Worm (Caenorhabditis elegans) whole organism, late embryonic: ENCODE results near the gene C44B7.11.

Source experiments
- K09A11.1 ChIP-seq: sonication (generic microtip); optimal IDR thresholded peaks from 2 replicates; lab custom pipeline; 2017; ENCODE audit warnings: antibody characterized with exemption, mild to moderate bottlenecking, missing genetic modification characterization, missing compliant biosample characterization; ENCODE audit not compliant: insufficient read depth
- Y22D7AL.16 ChIP-seq: sonication (generic microtip); optimal IDR thresholded peaks from 2 replicates; lab custom pipeline; 2016; ENCODE audit warnings: missing genetic modification characterization, missing compliant biosample characterization
- ahr-1 ChIP-seq: sonication (generic microtip); optimal IDR thresholded peaks from 2 replicates; lab custom pipeline; 2016; ENCODE audit warnings: missing genetic modification characterization, missing compliant biosample characterization
- ama-1 ChIP-seq: fragments of 150-350 bp; optimal IDR thresholded peaks from 2 replicates; lab custom pipeline; 2014
- ceh-14 ChIP-seq: sonication (generic microtip); optimal IDR thresholded peaks from 2 replicates; lab custom pipeline; 2016; ENCODE audit warnings: missing genotype, missing genetic modification characterization, missing compliant biosample characterization
- ceh-18 ChIP-seq: sonication (generic microtip); optimal IDR thresholded peaks from 2 replicates; lab custom pipeline; 2016; ENCODE audit warnings: missing genetic modification characterization, missing compliant biosample characterization
- ceh-19 ChIP-seq: fragments of 200-800 bp; sonication (Bioruptor generic); optimal IDR thresholded peaks from 2 replicates; lab custom pipeline; 2018; ENCODE audit warnings: mild to moderate bottlenecking, missing genetic modification characterization, missing compliant biosample characterization
- ceh-2 ChIP-seq: sonication (generic microtip); optimal IDR thresholded peaks from 2 replicates; lab custom pipeline; 2016; ENCODE audit warnings: missing genotype, missing genetic modification characterization, missing compliant biosample characterization
- ceh-30 ChIP-seq: fragments of 150-350 bp; optimal IDR thresholded peaks from 2 replicates; lab custom pipeline; 2014; ENCODE audit warnings: missing biosample characterization, missing genetic modification characterization
- ceh-31 ChIP-seq: sonication (generic microtip); optimal IDR thresholded peaks from 2 replicates; lab custom pipeline; 2016; ENCODE audit warnings: missing genetic modification characterization, missing compliant biosample characterization
- ceh-34 ChIP-seq: sonication (generic microtip); optimal IDR thresholded peaks from 2 replicates; lab custom pipeline; 2016; ENCODE audit warnings: mild to moderate bottlenecking, missing genetic modification characterization, missing compliant biosample characterization
- ceh-45 ChIP-seq: fragments of 200-800 bp; sonication (Bioruptor generic); IDR thresholded peaks from 2 replicates; pipeline ENCODE4 v1.3.6; 2022; ENCODE audit warnings: missing genetic modification reagents, missing genetic modification characterization, missing compliant biosample characterization
- ceh-48 ChIP-seq: sonication (generic microtip); optimal IDR thresholded peaks from 2 replicates; lab custom pipeline; 2016; ENCODE audit warnings: missing genetic modification characterization, inconsistent platforms, missing compliant biosample characterization
- ceh-9 ChIP-seq: sonication (generic microtip); optimal IDR thresholded peaks from 2 replicates; lab custom pipeline; 2016; ENCODE audit warnings: mild to moderate bottlenecking, missing genetic modification characterization, inconsistent platforms, missing compliant biosample characterization
- che-1 ChIP-seq: sonication (generic microtip); optimal IDR thresholded peaks from 2 replicates; lab custom pipeline; 2016; ENCODE audit warnings: mild to moderate bottlenecking, missing genetic modification characterization, missing compliant biosample characterization
- dmd-4 ChIP-seq: sonication (generic microtip); optimal IDR thresholded peaks from 2 replicates; lab custom pipeline; 2016; ENCODE audit warnings: borderline replicate concordance, missing genetic modification characterization, missing compliant biosample characterization
- dve-1 ChIP-seq: sonication (generic microtip); optimal IDR thresholded peaks from 2 replicates; lab custom pipeline; 2017; ENCODE audit warnings: antibody characterized with exemption, mild to moderate bottlenecking, missing genetic modification characterization, missing compliant biosample characterization
- elt-2 ChIP-seq: sonication (generic microtip); optimal IDR thresholded peaks from 2 replicates; lab custom pipeline; 2016; ENCODE audit warnings: missing genetic modification reagents, missing genetic modification characterization, missing compliant biosample characterization
- elt-4 ChIP-seq: sonication (generic microtip); optimal IDR thresholded peaks from 2 replicates; lab custom pipeline; 2016; ENCODE audit warnings: missing genetic modification characterization, missing compliant biosample characterization
- eyg-1 ChIP-seq: sonication (generic microtip); optimal IDR thresholded peaks from 2 replicates; lab custom pipeline; 2016; ENCODE audit warnings: missing genotype, missing genetic modification characterization, missing compliant biosample characterization
- fax-1 ChIP-seq: sonication (generic microtip); optimal IDR thresholded peaks from 2 replicates; lab custom pipeline; 2016; ENCODE audit warnings: missing genotype, missing genetic modification characterization, missing compliant biosample characterization
- fkh-10 ChIP-seq: fragments of 150-350 bp; optimal IDR thresholded peaks from 2 replicates; lab custom pipeline; 2014; ENCODE audit warnings: missing biosample characterization, missing genetic modification reagents, missing genetic modification characterization
- fkh-6 ChIP-seq: sonication (generic microtip); optimal IDR thresholded peaks from 2 replicates; lab custom pipeline; 2016; ENCODE audit warnings: missing genetic modification characterization, missing compliant biosample characterization
- hlh-6 ChIP-seq: sonication (generic microtip); optimal IDR thresholded peaks from 2 replicates; lab custom pipeline; 2016; ENCODE audit warnings: missing genotype, missing genetic modification characterization, missing compliant biosample characterization
- hlh-8 ChIP-seq: sonication (generic microtip); optimal IDR thresholded peaks from 2 replicates; lab custom pipeline; 2016; ENCODE audit warnings: missing genotype, missing genetic modification characterization, missing compliant biosample characterization
- lin-11 ChIP-seq: fragments of 200-800 bp; sonication (Bioruptor generic); optimal IDR thresholded peaks from 2 replicates; lab custom pipeline; 2018; ENCODE audit warnings: mild to moderate bottlenecking, missing genetic modification characterization, missing compliant biosample characterization
- madf-2 ChIP-seq: sonication (generic microtip); optimal IDR thresholded peaks from 2 replicates; lab custom pipeline; 2017; ENCODE audit warnings: missing genetic modification characterization, missing compliant biosample characterization
- nfya-1 ChIP-seq: sonication (generic microtip); optimal IDR thresholded peaks from 2 replicates; lab custom pipeline; 2017; ENCODE audit warnings: missing genetic modification characterization, mild to moderate bottlenecking, missing compliant biosample characterization, antibody characterized with exemption, moderate library complexity
- nhr-11 ChIP-seq: fragments of 150-350 bp; optimal IDR thresholded peaks from 2 replicates; lab custom pipeline; 2014; ENCODE audit warnings: missing biosample characterization, missing genetic modification characterization
- nhr-232 ChIP-seq: sonication (generic microtip); optimal IDR thresholded peaks from 2 replicates; lab custom pipeline; 2016; ENCODE audit warnings: missing genetic modification characterization, missing compliant biosample characterization
- npax-4 ChIP-seq: sonication (generic microtip); optimal IDR thresholded peaks from 2 replicates; lab custom pipeline; 2016; ENCODE audit warnings: missing genetic modification characterization, missing compliant biosample characterization
- odd-2 ChIP-seq: sonication (generic microtip); optimal IDR thresholded peaks from 2 replicates; lab custom pipeline; 2017; ENCODE audit warnings: antibody characterized with exemption, mild to moderate bottlenecking, missing genetic modification characterization, missing compliant biosample characterization
- pha-2 ChIP-seq: sonication (generic microtip); optimal IDR thresholded peaks from 2 replicates; lab custom pipeline; 2017; ENCODE audit warnings: mild to moderate bottlenecking, missing genetic modification characterization, missing compliant biosample characterization
- pha-4 ChIP-seq: fragments of 150-350 bp; optimal IDR thresholded peaks from 2 replicates; lab custom pipeline; 2018; ENCODE audit warnings: missing biosample characterization, missing genetic modification reagents, missing genetic modification characterization
- pros-1 ChIP-seq: fragments of 150-350 bp; optimal IDR thresholded peaks from 2 replicates; lab custom pipeline; 2014; ENCODE audit warnings: missing biosample characterization, missing genetic modification reagents, missing genetic modification characterization
- ref-2 ChIP-seq: sonication (generic microtip); optimal IDR thresholded peaks from 2 replicates; lab custom pipeline; 2016; ENCODE audit warnings: missing genetic modification characterization, missing compliant biosample characterization
- rnt-1 ChIP-seq: sonication (generic microtip); optimal IDR thresholded peaks from 2 replicates; lab custom pipeline; 2016; ENCODE audit warnings: missing genetic modification characterization, missing compliant biosample characterization
- sdc-2 ChIP-seq: sonication (generic microtip); optimal IDR thresholded peaks from 2 replicates; lab custom pipeline; 2016; ENCODE audit warnings: missing genotype, missing genetic modification characterization, missing compliant biosample characterization
- sox-2 ChIP-seq: fragments of 200-800 bp; sonication (Bioruptor generic); IDR thresholded peaks from 2 replicates; pipeline ENCODE4 v1.3.6; 2022; ENCODE audit warnings: missing genetic modification reagents, missing genetic modification characterization, missing compliant biosample characterization
- sox-4 ChIP-seq: sonication (generic microtip); optimal IDR thresholded peaks from 2 replicates; lab custom pipeline; 2017; ENCODE audit warnings: mild to moderate bottlenecking, missing genetic modification characterization, inconsistent platforms, missing compliant biosample characterization
- tbx-2 ChIP-seq: sonication (generic microtip); optimal IDR thresholded peaks from 2 replicates; lab custom pipeline; 2016; ENCODE audit warnings: missing genetic modification characterization, missing compliant biosample characterization
- unc-3 ChIP-seq, 2 experiments: fragments of 200-800 bp in 1 of 2; sonication (Bioruptor generic) in 1 of 2; sonication (generic microtip) in 1 of 2; conservative IDR thresholded peaks in 1 of 2; optimal IDR thresholded peaks in 1 of 2; 2 replicates each; pipeline versions ENCODE4 v1.3.6 to Lab custom; 2016 to 2022; ENCODE audit warnings: missing compliant biosample characterization in 2 of 2, missing genetic modification characterization in 2 of 2, missing genetic modification reagents in 1 of 2
- unc-42 ChIP-seq: sonication (generic microtip); optimal IDR thresholded peaks from 2 replicates; lab custom pipeline; 2016; ENCODE audit warnings: missing genotype, missing genetic modification characterization, missing compliant biosample characterization
- unc-55 ChIP-seq: sonication (generic microtip); optimal IDR thresholded peaks from 2 replicates; lab custom pipeline; 2017; ENCODE audit warnings: missing biosample characterization, missing genetic modification reagents, missing genetic modification characterization
- unc-86 ChIP-seq: sonication (generic microtip); optimal IDR thresholded peaks from 2 replicates; lab custom pipeline; 2016; ENCODE audit warnings: missing genetic modification characterization, missing compliant biosample characterization
- zip-5 ChIP-seq: sonication (generic microtip); optimal IDR thresholded peaks from 2 replicates; lab custom pipeline; 2016; ENCODE audit warnings: missing genetic modification characterization, missing compliant biosample characterization
- ztf-16 ChIP-seq: sonication (generic microtip); optimal IDR thresholded peaks from 2 replicates; lab custom pipeline; 2017; ENCODE audit warnings: missing genetic modification characterization, missing compliant biosample characterization

The C44B7.11 gene

DNA sequence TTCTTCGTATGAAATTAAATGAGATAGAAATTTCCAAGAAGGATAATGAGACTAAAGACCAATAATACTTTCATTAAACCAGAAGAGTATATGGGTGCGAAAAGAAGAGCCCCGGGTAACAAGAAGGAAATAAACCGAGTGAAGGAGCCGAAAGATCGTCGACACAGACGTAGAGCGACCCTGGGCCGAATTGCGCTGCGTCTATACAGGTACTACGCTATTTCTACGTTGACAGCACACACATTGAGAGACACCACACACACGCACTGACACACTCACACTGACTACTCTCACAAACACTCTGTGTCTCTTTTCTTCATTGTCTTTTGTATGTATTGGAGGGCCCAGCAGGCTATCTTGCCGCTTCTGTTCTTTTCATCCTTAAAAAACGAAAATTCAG lies 38.5 kb downstream of the C44B7.11 start:
- TF ChIP-seq hlh-8 (tag; lab: Kevin White, UChicago) (peak; percentile 32), ceh-31 (tag; lab: Kevin White, UChicago) (peak; percentile 82), lin-11 (tag; lab: Kevin White, UChicago) (peak; percentile 5), ceh-30 (peak; percentile 15), Y22D7AL.16 (no peak), odd-2 (tag; lab: Kevin White, UChicago) (no peak), sdc-2 (tag; lab: Kevin White, UChicago) (no peak), ceh-19 (GFP tag; lab: Kevin White, UChicago) (peak; percentile 31), pros-1 (tag; lab: Kevin White, UChicago) (peak; percentile 25), nfya-1 (tag; lab: Kevin White, UChicago) (peak; percentile 56), nhr-232 (tag; lab: Kevin White, UChicago) (peak; percentile 27), pha-2 (tag; lab: Kevin White, UChicago) (peak; percentile 41), hlh-6 (tag; lab: Kevin White, UChicago) (peak; percentile 17), che-1 (tag; lab: Kevin White, UChicago) (peak; percentile 23), fax-1 (tag; lab: Kevin White, UChicago) (peak; percentile 24), ceh-14 (tag; lab: Kevin White, UChicago) (peak; percentile 22), ref-2 (peak; percentile 48), nhr-11 (tag; lab: Kevin White, UChicago) (no peak), ceh-48 (peak; percentile 9), ceh-34 (tag; lab: Kevin White, UChicago) (peak; percentile 67), ceh-18 (tag; lab: Kevin White, UChicago) (peak; percentile 57), tbx-2 (tag; lab: Kevin White, UChicago) (peak; percentile 82), elt-2 (tag; lab: Kevin White, UChicago) (peak; percentile 53), ama-1 (lab: Kevin White, UChicago) (no peak), K09A11.1 (tag; lab: Kevin White, UChicago) (peak; percentile 8), unc-86 (tag; lab: Kevin White, UChicago) (peak; percentile 21), ztf-16 (no peak), eyg-1 (no peak), rnt-1 (tag; lab: Kevin White, UChicago) (peak; percentile 41), fkh-6 (tag; lab: Kevin White, UChicago) (no peak), elt-4 (tag; lab: Kevin White, UChicago) (no peak), unc-55 (peak; percentile 63), ceh-2 (tag; lab: Kevin White, UChicago) (peak; percentile 63), unc-42 (tag; lab: Kevin White, UChicago) (peak; percentile 50), dmd-4 (tag; lab: Kevin White, UChicago) (no peak), sox-2 (GFP tag; lab: Robert Waterston, UW) (no peak; the same call in 1 of the 2 replicates), sox-4 (tag; lab: Kevin White, UChicago) (no peak), pha-4 (tag; lab: Kevin White, UChicago) (no peak), unc-3 (GFP tag; conservative IDR thresholded peaks at IDR 0.05; lab: Robert Waterston, UW) (no peak), unc-3 (tag; optimal IDR thresholded peaks at IDR 0.05; lab: Kevin White, UChicago) (peak; percentile 27)

DNA sequence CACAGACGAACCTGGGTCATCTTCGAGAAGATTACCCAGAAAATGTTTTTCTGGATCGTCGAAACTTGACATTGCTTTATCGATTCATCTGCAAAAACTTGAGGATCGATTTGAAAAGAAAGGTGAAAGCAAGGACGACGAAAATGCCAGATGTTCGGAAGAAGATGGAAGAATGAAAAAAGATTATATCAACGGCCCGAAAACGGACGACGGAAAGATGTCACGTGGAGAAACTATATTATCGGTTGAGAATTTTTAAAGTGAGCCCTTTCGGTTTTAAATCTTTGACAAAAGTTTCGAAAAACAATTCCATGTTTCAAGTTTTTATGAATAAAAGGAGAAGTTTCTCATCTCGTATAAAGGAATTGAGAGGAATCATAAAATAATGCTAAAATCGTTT lies 39.1 kb downstream of the C44B7.11 start, which contains the start of gene dnj-5:
TSS of gene dnj-5 (minus strand) at position 101 of the 400 bp plus-strand sequence.
- TF ChIP-seq dve-1 (tag; lab: Kevin White, UChicago), result no peak
- no peak for TF ChIP-seq eyg-1
- no peak for TF ChIP-seq Y22D7AL.16
- TF ChIP-seq elt-2 (tag; lab: Kevin White, UChicago), result no peak
- no peak for TF ChIP-seq dmd-4 (tag; lab: Kevin White, UChicago)
- TF ChIP-seq unc-42 (tag; lab: Kevin White, UChicago), result no peak
- no peak for TF ChIP-seq ceh-30
- no peak for TF ChIP-seq lin-11 (tag; lab: Kevin White, UChicago)
- TF ChIP-seq madf-2, result no peak
- no peak for TF ChIP-seq ceh-9 (tag; lab: Kevin White, UChicago)
- TF ChIP-seq sdc-2 (tag; lab: Kevin White, UChicago), result no peak
- TF ChIP-seq ahr-1, result no peak
- no peak for TF ChIP-seq npax-4 (tag; lab: Kevin White, UChicago)
- no peak for TF ChIP-seq ceh-45
- TF ChIP-seq zip-5, result no peak
- no peak for TF ChIP-seq unc-3 (GFP tag; conservative IDR thresholded peaks at IDR 0.05; lab: Robert Waterston, UW)
- no peak for TF ChIP-seq unc-3 (tag; optimal IDR thresholded peaks at IDR 0.05; lab: Kevin White, UChicago)
- TF ChIP-seq nhr-232 (tag; lab: Kevin White, UChicago), result no peak
- TF ChIP-seq unc-55, result no peak
- no peak for TF ChIP-seq fkh-10 (GFP tag; lab: Kevin White, UChicago)
